Fruit fly (Drosophila melanogaster) whole organism, embryonic: ENCODE measurements around the gene Pop2.

Experiments used
- Blimp-1 ChIP-seq: fragments of 200-800 bp; sonication (Bioruptor generic); optimal IDR thresholded peaks from 3 replicates; lab custom pipeline; 2018; ENCODE audit warnings: missing biosample characterization, missing genetic modification characterization, mild to moderate bottlenecking, moderate library complexity, missing genetic modification reagents
- CG10147 ChIP-seq: fragments of 200-800 bp; sonication (Bioruptor generic); optimal IDR thresholded peaks from 2 replicates; lab custom pipeline; 2019; ENCODE audit warnings: missing biosample characterization, mild to moderate bottlenecking, missing genetic modification characterization, moderate library complexity
- CG12155 ChIP-seq: fragments of 200-800 bp; sonication (Bioruptor generic); optimal IDR thresholded peaks from 3 replicates; lab custom pipeline; 2016; ENCODE audit warnings: missing biosample characterization, missing genetic modification characterization
- CG12391 ChIP-seq: fragments of 200-800 bp; sonication (Bioruptor generic); optimal IDR thresholded peaks from 3 replicates; lab custom pipeline; 2018; ENCODE audit warnings: missing biosample characterization, mild to moderate bottlenecking, missing genetic modification characterization, moderate library complexity
- CG13775 ChIP-seq: fragments of 200-800 bp; sonication (Bioruptor generic); optimal IDR thresholded peaks from 3 replicates; lab custom pipeline; 2017; ENCODE audit warnings: missing biosample characterization, mild to moderate bottlenecking, missing genetic modification characterization
- CG14965 ChIP-seq: fragments of 200-800 bp; sonication (Bioruptor generic); optimal IDR thresholded peaks from 2 replicates; lab custom pipeline; 2016; ENCODE audit warnings: missing biosample characterization, missing genetic modification characterization, borderline replicate concordance
- CG15269 ChIP-seq: fragments of 200-800 bp; sonication (Bioruptor generic); optimal IDR thresholded peaks from 2 replicates; lab custom pipeline; 2018; ENCODE audit warnings: missing biosample characterization, mild to moderate bottlenecking, missing genetic modification characterization, moderate library complexity
- CG16813 ChIP-seq: fragments of 200-800 bp; sonication (Bioruptor generic); IDR thresholded peaks from 3 replicates; pipeline ENCODE4 v1.3.6; 2022; ENCODE audit warnings: missing biosample characterization, missing genetic modification characterization; ENCODE audit not compliant: partially characterized antibody
- CG17328 ChIP-seq: fragments of 200-800 bp; sonication (Bioruptor generic); IDR thresholded peaks from 2 replicates; pipeline ENCODE4 v1.3.6; 2022; ENCODE audit warnings: missing biosample characterization, missing genetic modification characterization
- CG17912 ChIP-seq: fragments of 200-800 bp; sonication (Bioruptor generic); optimal IDR thresholded peaks from 2 replicates; lab custom pipeline; 2018; ENCODE audit warnings: missing biosample characterization, mild to moderate bottlenecking, missing genetic modification characterization
- CG2116 ChIP-seq: fragments of 200-800 bp; sonication (Bioruptor generic); optimal IDR thresholded peaks from 3 replicates; lab custom pipeline; 2018; ENCODE audit warnings: missing biosample characterization, mild to moderate bottlenecking, missing genetic modification characterization
- CG2889 ChIP-seq: fragments of 200-800 bp; sonication (Bioruptor generic); IDR thresholded peaks from 3 replicates; pipeline ENCODE4 v1.3.6; 2022; ENCODE audit warnings: missing biosample characterization, missing genetic modification characterization
- CG30431 ChIP-seq: fragments of 200-800 bp; sonication (Bioruptor generic); optimal IDR thresholded peaks from 2 replicates; lab custom pipeline; 2017; ENCODE audit warnings: missing biosample characterization, missing genetic modification characterization
- CG32772 ChIP-seq: fragments of 200-800 bp; sonication (Bioruptor generic); IDR thresholded peaks from 2 replicates; pipeline ENCODE4 v1.3.6; 2022; ENCODE audit warnings: missing biosample characterization, missing genetic modification characterization
- CG33557 ChIP-seq: fragments of 200-800 bp; sonication (Bioruptor generic); optimal IDR thresholded peaks from 2 replicates; lab custom pipeline; 2019; ENCODE audit warnings: missing biosample characterization, mild to moderate bottlenecking, missing genetic modification characterization, moderate library complexity
- CG4282 ChIP-seq: fragments of 200-800 bp; sonication (Bioruptor generic); optimal IDR thresholded peaks from 2 replicates; lab custom pipeline; 2016; ENCODE audit warnings: missing biosample characterization, missing genetic modification characterization
- CG4424 ChIP-seq: fragments of 200-800 bp; sonication (Bioruptor generic); optimal IDR thresholded peaks from 3 replicates; lab custom pipeline; 2016; ENCODE audit warnings: missing biosample characterization, missing genetic modification characterization
- CG4730 ChIP-seq: fragments of 200-800 bp; sonication (Bioruptor generic); IDR thresholded peaks from 2 replicates; pipeline ENCODE4 v1.3.6; 2022; ENCODE audit warnings: missing biosample characterization, missing genetic modification characterization
- CG6689 ChIP-seq: fragments of 200-800 bp; sonication (Bioruptor generic); IDR thresholded peaks from 2 replicates; pipeline ENCODE4 v1.3.6; 2022; ENCODE audit warnings: missing biosample characterization, missing genetic modification characterization
- CG9797 ChIP-seq: fragments of 200-800 bp; sonication (Bioruptor generic); optimal IDR thresholded peaks from 3 replicates; lab custom pipeline; 2018; ENCODE audit warnings: missing biosample characterization, mild to moderate bottlenecking, missing genetic modification characterization
- CHES-1-like ChIP-seq: fragments of 200-800 bp; sonication (Bioruptor generic); optimal IDR thresholded peaks from 2 replicates; lab custom pipeline; 2016; ENCODE audit warnings: missing biosample characterization, missing genetic modification characterization
- Dip2 ChIP-seq: fragments of 200-800 bp; sonication (Bioruptor generic); IDR thresholded peaks from 2 replicates; pipeline ENCODE4 v1.3.6; 2022; ENCODE audit warnings: missing biosample characterization, missing genetic modification characterization
- Dp ChIP-seq: fragments of 200-800 bp; sonication (Bioruptor generic); optimal IDR thresholded peaks from 2 replicates; lab custom pipeline; 2018; ENCODE audit warnings: missing biosample characterization, mild to moderate bottlenecking, missing genetic modification characterization, moderate library complexity
- Ets97D ChIP-seq: fragments of 200-800 bp; sonication (Bioruptor generic); optimal IDR thresholded peaks from 3 replicates; lab custom pipeline; 2016; ENCODE audit warnings: missing biosample characterization, missing genetic modification characterization
- HLH3B ChIP-seq: fragments of 200-800 bp; sonication (Bioruptor generic); IDR thresholded peaks from 2 replicates; pipeline ENCODE4 v1.3.6; 2022; ENCODE audit warnings: missing biosample characterization, missing genetic modification characterization
- HLHmδ ChIP-seq: fragments of 200-800 bp; sonication (Bioruptor generic); optimal IDR thresholded peaks from 2 replicates; lab custom pipeline; 2018; ENCODE audit warnings: missing biosample characterization, mild to moderate bottlenecking, missing genetic modification characterization, moderate library complexity
- Hsf ChIP-seq: fragments of 200-800 bp; sonication (Bioruptor generic); optimal IDR thresholded peaks from 3 replicates; lab custom pipeline; 2016; ENCODE audit warnings: missing biosample characterization, missing genetic modification characterization
- NC2β ChIP-seq: fragments of 200-800 bp; sonication (Bioruptor generic); optimal IDR thresholded peaks from 2 replicates; lab custom pipeline; 2016; ENCODE audit warnings: missing biosample characterization, missing genetic modification characterization
- Taf1 ChIP-seq: fragments of 200-800 bp; sonication (Bioruptor generic); IDR thresholded peaks from 2 replicates; pipeline ENCODE4 v1.3.6; 2022; ENCODE audit warnings: missing biosample characterization, missing genetic modification characterization
- Trl ChIP-seq, 3 experiments: fragments of >200 bp in 2 of 3; fragments of 200-800 bp in 1 of 3; sonication (Bioruptor generic) in 1 of 3; optimal IDR thresholded peaks; 2 replicates in 1 of 3; 3 replicates in 2 of 3; lab custom pipeline; 2016 to 2017; ENCODE audit warnings: missing biosample characterization in 1 of 3, missing genetic modification characterization in 1 of 3
- Xbp1 ChIP-seq: fragments of 200-800 bp; sonication (Bioruptor generic); optimal IDR thresholded peaks from 3 replicates; lab custom pipeline; 2016; ENCODE audit warnings: missing biosample characterization, mild to moderate bottlenecking, missing genetic modification characterization
- YL-1 ChIP-seq: fragments of 200-800 bp; sonication (Bioruptor generic); optimal IDR thresholded peaks from 3 replicates; lab custom pipeline; 2017; ENCODE audit warnings: missing biosample characterization, mild to moderate bottlenecking, missing genetic modification characterization
- ap ChIP-seq: fragments of 200-800 bp; sonication (Bioruptor generic); IDR thresholded peaks from 2 replicates; pipeline ENCODE4 v1.3.6; 2022; ENCODE audit warnings: missing biosample characterization, missing genetic modification characterization
- az2 ChIP-seq: fragments of 200-800 bp; sonication (Bioruptor generic); optimal IDR thresholded peaks from 3 replicates; lab custom pipeline; 2016; ENCODE audit warnings: missing biosample characterization, missing genetic modification characterization
- bcd ChIP-seq: fragments of 200-800 bp; sonication (Bioruptor generic); optimal IDR thresholded peaks from 2 replicates; lab custom pipeline; 2017; ENCODE audit warnings: missing biosample characterization, mild to moderate bottlenecking, missing genetic modification characterization
- cg ChIP-seq: fragments of 200-800 bp; sonication (Bioruptor generic); optimal IDR thresholded peaks from 3 replicates; lab custom pipeline; 2019; ENCODE audit warnings: missing biosample characterization, mild to moderate bottlenecking, missing genetic modification characterization, moderate library complexity
- crol ChIP-seq: fragments of 200-800 bp; sonication (Bioruptor generic); IDR thresholded peaks from 2 replicates; pipeline ENCODE4 v1.3.6; 2022; ENCODE audit warnings: missing biosample characterization, missing genetic modification characterization
- danr ChIP-seq: fragments of 200-800 bp; sonication (Bioruptor generic); IDR thresholded peaks from 2 replicates; pipeline ENCODE4 v1.3.6; 2022; ENCODE audit warnings: missing biosample characterization, missing genetic modification characterization
- dimm ChIP-seq: fragments of 200-800 bp; sonication (Bioruptor generic); IDR thresholded peaks from 2 replicates; pipeline ENCODE4 v1.3.6; 2022; ENCODE audit warnings: missing biosample characterization, missing genetic modification characterization
- dm ChIP-seq: fragments of 200-800 bp; sonication (Bioruptor generic); optimal IDR thresholded peaks from 3 replicates; lab custom pipeline; 2016; ENCODE audit warnings: missing biosample characterization, missing genetic modification characterization
- eve ChIP-seq, 2 experiments: fragments of >200 bp; optimal IDR thresholded peaks; 2 replicates each; lab custom pipeline; 2017; ENCODE audit warnings: missing biosample characterization in 2 of 2, missing genetic modification characterization in 2 of 2
- eyg ChIP-seq: fragments of 200-800 bp; sonication (Bioruptor generic); optimal IDR thresholded peaks from 3 replicates; lab custom pipeline; 2016; ENCODE audit warnings: missing biosample characterization, missing genetic modification characterization
- ham ChIP-seq: fragments of 200-800 bp; sonication (Bioruptor generic); IDR thresholded peaks from 2 replicates; pipeline ENCODE4 v1.3.6; 2022; ENCODE audit warnings: missing biosample characterization, missing genetic modification characterization
- hkb ChIP-seq, 2 experiments: fragments of 200-800 bp in 1 of 2; fragments of >200 bp in 1 of 2; sonication (Bioruptor generic) in 1 of 2; IDR thresholded peaks in 1 of 2; optimal IDR thresholded peaks in 1 of 2; 2 replicates each; pipeline versions ENCODE4 v1.3.6 to Lab custom; 2017 to 2022; ENCODE audit warnings: missing biosample characterization in 1 of 2, missing genetic modification characterization in 1 of 2
- ind ChIP-seq: fragments of 200-800 bp; sonication (Bioruptor generic); optimal IDR thresholded peaks from 3 replicates; lab custom pipeline; 2016; ENCODE audit warnings: missing biosample characterization, missing genetic modification characterization
- klu ChIP-seq: fragments of 200-800 bp; sonication (Bioruptor generic); IDR thresholded peaks from 2 replicates; pipeline ENCODE4 v1.3.6; 2022; ENCODE audit warnings: missing biosample characterization, missing genetic modification characterization
- p53 ChIP-seq: fragments of 200-800 bp; sonication (Bioruptor generic); optimal IDR thresholded peaks from 2 replicates; lab custom pipeline; 2016; ENCODE audit warnings: missing biosample characterization, missing genetic modification characterization
- scrt ChIP-seq: fragments of 200-800 bp; sonication (Bioruptor generic); optimal IDR thresholded peaks from 2 replicates; lab custom pipeline; 2018; ENCODE audit warnings: missing biosample characterization, mild to moderate bottlenecking, missing genetic modification characterization, moderate library complexity
- sens ChIP-seq: fragments of 200-800 bp; sonication (Bioruptor generic); peaks from one replicate; lab custom pipeline; 2016; ENCODE audit warnings: missing biosample characterization, missing genetic modification characterization
- tap ChIP-seq: fragments of 200-800 bp; optimal IDR thresholded peaks from 3 replicates; lab custom pipeline; 2019; ENCODE audit warnings: missing biosample characterization, mild to moderate bottlenecking, missing genetic modification characterization, moderate library complexity
- trh ChIP-seq: fragments of 200-800 bp; sonication (Bioruptor generic); optimal IDR thresholded peaks from 2 replicates; lab custom pipeline; 2016; ENCODE audit warnings: missing biosample characterization, missing genetic modification characterization

The Pop2 gene

dm6 chr3L:11992960-11993359 is 9.8 kb downstream of the Pop2 start, which contains the start of gene viaf (continued):
- TF ChIP-seq eve (GFP tag; optimal IDR thresholded peaks at IDR 0.05; lab: Kevin White, UChicago) (no peak), CG2889 (no peak), p53 (GFP tag; lab: Kevin White, UChicago) (no peak), CG33557 (GFP tag; lab: Kevin White, UChicago) (peak; percentile 42), CG17328 (GFP tag; lab: Robert Waterston, UW) (no peak), CG4424 (GFP tag; lab: Kevin White, UChicago) (no peak), tap (no peak), sens (GFP tag; lab: Kevin White, UChicago) (peak; percentile 84), CG16813 (GFP tag; lab: Robert Waterston, UW) (peak; percentile 90), Dip2 (GFP tag; lab: Robert Waterston, UW) (no peak), CG17912 (GFP tag; lab: Kevin White, UChicago) (peak; percentile 42), ham (GFP tag; lab: Robert Waterston, UW) (no peak), Trl (optimal IDR thresholded peaks at IDR 0.05; lab: Kevin White, UChicago) (no peak), Trl (GFP tag; optimal IDR thresholded peaks at IDR 0.05; lab: Kevin White, UChicago) (no peak), CHES-1-like (GFP tag; lab: Kevin White, UChicago) (no peak), CG4730 (no peak), danr (GFP tag; lab: Robert Waterston, UW) (no peak), klu (GFP tag; lab: Robert Waterston, UW) (no peak), CG9797 (GFP tag; lab: Kevin White, UChicago) (no peak), hkb (optimal IDR thresholded peaks at IDR 0.05; lab: Kevin White, UChicago) (no peak), hkb (GFP tag; IDR thresholded peaks at IDR 0.05; lab: Robert Waterston, UW) (peak; percentile 66), HLH3B (GFP tag; lab: Robert Waterston, UW) (peak; percentile 42; the same call in 1 of the 2 replicates), HLHmδ (no peak), dimm (no peak), CG30431 (GFP tag; lab: Kevin White, UChicago) (no peak), CG2116 (GFP tag; lab: Kevin White, UChicago) (peak; percentile 58), dm (GFP tag; lab: Kevin White, UChicago) (no peak), CG13775 (peak; percentile 33), Dp (GFP tag; lab: Kevin White, UChicago) (peak; percentile 43), crol (no peak), bcd (no peak), CG10147 (GFP tag; lab: Kevin White, UChicago) (no peak), ap (GFP tag; lab: Robert Waterston, UW) (0 out of 2 replicates have a peak, but pooled peaks have one; percentile 7), scrt (no peak), ind (GFP tag; lab: Kevin White, UChicago) (peak; percentile 57), Ets97D (GFP tag; lab: Kevin White, UChicago) (peak; percentile 23), CG14965 (no peak), YL-1 (GFP tag; lab: Kevin White, UChicago) (peak; percentile 88), az2 (GFP tag; lab: Kevin White, UChicago) (peak; percentile 53), CG4282 (no peak), Xbp1 (GFP tag; lab: Kevin White, UChicago) (peak; percentile 78), CG6689 (no peak), Blimp-1 (GFP tag; lab: Kevin White, UChicago) (no peak), trh (GFP tag; lab: Kevin White, UChicago) (no peak), cg (no peak), NC2β (peak; percentile 6), CG32772 (no peak), eyg (no peak), Taf1 (GFP tag; lab: Robert Waterston, UW) (no peak; the same call in 1 of the 2 replicates), CG12155 (GFP tag; lab: Kevin White, UChicago) (peak; percentile 37), CG15269 (tag; lab: Kevin White, UChicago) (no peak), Hsf (GFP tag; lab: Kevin White, UChicago) (peak; percentile 45), CG12391 (tag; lab: Kevin White, UChicago) (peak; percentile 79)
